Worm (Caenorhabditis elegans) whole organism, L4/young adult: ENCODE data around the gene gdh-1.

ENCODE experiments used
- W03F9.2 ChIP-seq: fragments of 150-350 bp; optimal IDR thresholded peaks from 2 replicates; lab custom pipeline; 2014; ENCODE audit warnings: missing biosample characterization, missing genetic modification characterization
- him-1 ChIP-seq: sonication (generic microtip); optimal IDR thresholded peaks from 2 replicates; lab custom pipeline; 2016; ENCODE audit warnings: missing genotype, missing genetic modification reagents, missing genetic modification characterization, missing compliant biosample characterization

DNA sequence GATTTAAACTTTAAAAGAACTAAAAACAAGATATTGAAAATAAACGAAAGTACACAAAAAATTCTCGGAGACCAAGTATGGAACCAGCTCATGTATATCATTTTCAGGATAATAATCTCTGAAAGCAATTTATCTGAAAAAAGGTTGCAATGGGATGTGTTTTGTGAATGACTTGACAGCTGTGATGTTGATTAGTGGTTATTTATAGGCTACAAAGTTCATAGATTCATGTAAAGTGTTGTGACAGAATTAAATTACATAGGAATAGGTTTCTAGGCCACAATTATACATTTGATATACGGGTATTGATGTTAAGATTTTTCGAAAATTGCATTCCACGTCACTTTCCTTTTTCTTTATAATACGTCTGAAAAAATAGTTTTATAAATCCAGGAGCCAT, 12.3 kb downstream of the gdh-1 start, which contains the start of gene srj-1:
- TF ChIP-seq W03F9.2 (tag; lab: Kevin White, UChicago) = no peak
- no peak for TF ChIP-seq him-1 (tag; lab: Kevin White, UChicago)
